Fruit fly (Drosophila melanogaster) whole organism, embryonic: ENCODE results near the gene CG46308.
A peak's percentile ranks its signal among the peaks of the same experiment; 100 is the strongest.

Experiments used
- Awh ChIP-seq: fragments of 200-800 bp; sonication (Bioruptor generic); IDR thresholded peaks from 2 replicates; pipeline ENCODE4, ENCODE4 v1.3.6; 2022; ENCODE audit warnings: missing biosample characterization, missing genetic modification characterization
- C15 ChIP-seq: fragments of 200-800 bp; sonication (Bioruptor generic); IDR thresholded peaks from 3 replicates; pipeline ENCODE4 v1.3.6; 2022; ENCODE audit warnings: missing biosample characterization, missing genetic modification characterization
- CG11093 ChIP-seq: fragments of 200-800 bp; sonication (Bioruptor generic); IDR thresholded peaks from 3 replicates; pipeline ENCODE4 v1.3.6; 2022; ENCODE audit warnings: missing biosample characterization, missing genetic modification characterization
- CG12659 ChIP-seq: fragments of 200-800 bp; sonication (Bioruptor generic); optimal IDR thresholded peaks from 3 replicates; lab custom pipeline; 2017; ENCODE audit warnings: mild to moderate bottlenecking, missing biosample characterization, missing genetic modification reagents, missing genetic modification characterization
- CG13287 ChIP-seq: fragments of 200-800 bp; sonication (Bioruptor generic); IDR thresholded peaks from 2 replicates; pipeline ENCODE4 v1.3.6; 2022; ENCODE audit warnings: missing biosample characterization, missing genetic modification characterization; ENCODE audit not compliant: partially characterized antibody
- CG15011 ChIP-seq: fragments of 200-800 bp; sonication (Bioruptor generic); optimal IDR thresholded peaks from 3 replicates; lab custom pipeline; 2018; ENCODE audit warnings: missing biosample characterization, mild to moderate bottlenecking, missing genetic modification characterization
- CG16863 ChIP-seq: fragments of 200-800 bp; sonication (Bioruptor generic); optimal IDR thresholded peaks from 3 replicates; lab custom pipeline; 2016; ENCODE audit warnings: missing biosample characterization, missing genetic modification characterization
- CG17328 ChIP-seq: fragments of 200-800 bp; sonication (Bioruptor generic); IDR thresholded peaks from 2 replicates; pipeline ENCODE4 v1.3.6; 2022; ENCODE audit warnings: missing biosample characterization, missing genetic modification characterization
- CG18262 ChIP-seq: fragments of 200-800 bp; optimal IDR thresholded peaks from 3 replicates; lab custom pipeline; 2019; ENCODE audit warnings: missing biosample characterization, mild to moderate bottlenecking, missing genetic modification characterization, moderate library complexity
- CG18599 ChIP-seq: fragments of 200-800 bp; sonication (Bioruptor generic); optimal IDR thresholded peaks from 3 replicates; lab custom pipeline; 2017; ENCODE audit warnings: missing biosample characterization, missing genetic modification characterization, mild to moderate bottlenecking, moderate library complexity, missing genetic modification reagents
- CG33557 ChIP-seq: fragments of 200-800 bp; sonication (Bioruptor generic); optimal IDR thresholded peaks from 2 replicates; lab custom pipeline; 2019; ENCODE audit warnings: missing biosample characterization, mild to moderate bottlenecking, missing genetic modification characterization, moderate library complexity
- CG3407 ChIP-seq: fragments of 200-800 bp; sonication (Bioruptor generic); optimal IDR thresholded peaks from 2 replicates; lab custom pipeline; 2018; ENCODE audit warnings: missing biosample characterization, mild to moderate bottlenecking, missing genetic modification characterization
- CG7271 ChIP-seq: fragments of 200-800 bp; sonication (Bioruptor generic); optimal IDR thresholded peaks from 2 replicates; lab custom pipeline; 2018; ENCODE audit warnings: missing biosample characterization, mild to moderate bottlenecking, missing genetic modification characterization, moderate library complexity
- CG8089 ChIP-seq: fragments of 200-800 bp; sonication (Bioruptor generic); optimal IDR thresholded peaks from 3 replicates; lab custom pipeline; 2016; ENCODE audit warnings: missing biosample characterization, missing genetic modification characterization
- CG9797 ChIP-seq: fragments of 200-800 bp; sonication (Bioruptor generic); optimal IDR thresholded peaks from 3 replicates; lab custom pipeline; 2018; ENCODE audit warnings: missing biosample characterization, mild to moderate bottlenecking, missing genetic modification characterization
- HLH4C ChIP-seq: fragments of 200-800 bp; sonication (Bioruptor generic); IDR thresholded peaks from 3 replicates; pipeline ENCODE4 v1.3.6; 2022; ENCODE audit warnings: missing biosample characterization, missing genetic modification characterization; ENCODE audit not compliant: partially characterized antibody
- HLH54F ChIP-seq: fragments of 200-800 bp; sonication (Bioruptor generic); optimal IDR thresholded peaks from 3 replicates; lab custom pipeline; 2016; ENCODE audit warnings: missing biosample characterization, missing genetic modification characterization
- Kr ChIP-seq: fragments of 200-800 bp; sonication (Bioruptor generic); optimal IDR thresholded peaks from 2 replicates; lab custom pipeline; 2017; ENCODE audit warnings: missing biosample characterization, mild to moderate bottlenecking, missing genetic modification characterization
- Lhr ChIP-seq: fragments of 200-800 bp; sonication (Bioruptor generic); optimal IDR thresholded peaks from 3 replicates; lab custom pipeline; 2017; ENCODE audit warnings: mild to moderate bottlenecking, missing biosample characterization, missing genetic modification reagents, missing genetic modification characterization
- NC2β ChIP-seq: fragments of 200-800 bp; sonication (Bioruptor generic); optimal IDR thresholded peaks from 2 replicates; lab custom pipeline; 2016; ENCODE audit warnings: missing biosample characterization, missing genetic modification characterization
- NFAT ChIP-seq: fragments of 200-800 bp; sonication (Bioruptor generic); IDR thresholded peaks from 2 replicates; pipeline ENCODE4 v1.3.6; 2022; ENCODE audit warnings: missing biosample characterization, missing genetic modification characterization
- Nf-YB ChIP-seq: fragments of 200-800 bp; sonication (Bioruptor generic); optimal IDR thresholded peaks from 3 replicates; lab custom pipeline; 2019; ENCODE audit warnings: missing biosample characterization, mild to moderate bottlenecking, missing genetic modification characterization, moderate library complexity
- NfI ChIP-seq: fragments of 200-800 bp; sonication (Bioruptor generic); optimal IDR thresholded peaks from 3 replicates; lab custom pipeline; 2018; ENCODE audit warnings: missing biosample characterization, mild to moderate bottlenecking, missing genetic modification characterization, moderate library complexity
- Spps ChIP-seq: fragments of 200-800 bp; sonication (Bioruptor generic); optimal IDR thresholded peaks from 2 replicates; lab custom pipeline; 2018; ENCODE audit warnings: missing biosample characterization, mild to moderate bottlenecking, missing genetic modification characterization
- Ssrp ChIP-seq: fragments of 200-800 bp; sonication (Bioruptor generic); optimal IDR thresholded peaks from 2 replicates; lab custom pipeline; 2018; ENCODE audit warnings: missing biosample characterization, mild to moderate bottlenecking, missing genetic modification characterization, moderate library complexity
- Stat92E ChIP-seq, 3 experiments: fragments of >200 bp in 2 of 3; fragments of 200-800 bp in 1 of 3; sonication (Bioruptor generic) in 1 of 3; optimal IDR thresholded peaks; 2 replicates each; lab custom pipeline; 2017 to 2019; ENCODE audit warnings: missing biosample characterization in 3 of 3, missing genetic modification characterization in 3 of 3, mild to moderate bottlenecking in 1 of 3, moderate library complexity in 1 of 3
- TFAM ChIP-seq: fragments of 200-800 bp; sonication (Bioruptor generic); optimal IDR thresholded peaks from 2 replicates; lab custom pipeline; 2017; ENCODE audit warnings: missing biosample characterization, missing genetic modification characterization, inconsistent platforms
- dati ChIP-seq: fragments of 200-800 bp; sonication (Bioruptor generic); IDR thresholded peaks from 2 replicates; pipeline ENCODE4 v1.3.6; 2022; ENCODE audit warnings: missing biosample characterization, missing genetic modification characterization
- dysf ChIP-seq: fragments of 200-800 bp; sonication (Bioruptor generic); IDR thresholded peaks from 3 replicates; pipeline ENCODE4 v1.3.6; 2022; ENCODE audit warnings: missing biosample characterization, missing genetic modification characterization
- emc ChIP-seq: fragments of 200-800 bp; sonication (Bioruptor generic); optimal IDR thresholded peaks from 2 replicates; lab custom pipeline; 2016; ENCODE audit warnings: missing biosample characterization, missing genetic modification characterization
- fd102C ChIP-seq: fragments of 200-800 bp; sonication (Bioruptor generic); optimal IDR thresholded peaks from 2 replicates; lab custom pipeline; 2018; ENCODE audit warnings: missing biosample characterization, mild to moderate bottlenecking, missing genetic modification characterization, moderate library complexity
- fd96Cb ChIP-seq: fragments of 200-800 bp; sonication (Bioruptor generic); optimal IDR thresholded peaks from 2 replicates; lab custom pipeline; 2018; ENCODE audit warnings: missing biosample characterization, mild to moderate bottlenecking, missing genetic modification characterization, moderate library complexity
- gem ChIP-seq: fragments of 200-800 bp; sonication (Bioruptor generic); optimal IDR thresholded peaks from 2 replicates; lab custom pipeline; 2019; ENCODE audit warnings: missing biosample characterization, mild to moderate bottlenecking, missing genetic modification characterization, moderate library complexity
- gfzf ChIP-seq: fragments of 200-800 bp; sonication (Bioruptor generic); optimal IDR thresholded peaks from 2 replicates; lab custom pipeline; 2016; ENCODE audit warnings: missing biosample characterization, mild to moderate bottlenecking, missing genetic modification characterization, moderate library complexity
- gt ChIP-seq: fragments of 200-800 bp; sonication (Bioruptor generic); IDR thresholded peaks from 2 replicates; pipeline ENCODE4 v1.3.6; 2022; ENCODE audit warnings: missing biosample characterization, missing genetic modification characterization
- hkb ChIP-seq, 2 experiments: fragments of 200-800 bp in 1 of 2; fragments of >200 bp in 1 of 2; sonication (Bioruptor generic) in 1 of 2; IDR thresholded peaks in 1 of 2; optimal IDR thresholded peaks in 1 of 2; 2 replicates each; pipeline versions ENCODE4 v1.3.6 to Lab custom; 2017 to 2022; ENCODE audit warnings: missing biosample characterization in 1 of 2, missing genetic modification characterization in 1 of 2
- kah ChIP-seq: fragments of 200-800 bp; sonication (Bioruptor generic); optimal IDR thresholded peaks from 2 replicates; lab custom pipeline; 2018; ENCODE audit warnings: missing biosample characterization, mild to moderate bottlenecking, missing genetic modification characterization
- maf-S ChIP-seq: fragments of 200-800 bp; sonication (Bioruptor generic); optimal IDR thresholded peaks from 2 replicates; lab custom pipeline; 2016; ENCODE audit warnings: missing biosample characterization, missing genetic modification characterization
- mam ChIP-seq: fragments of 200-800 bp; sonication (Bioruptor generic); optimal IDR thresholded peaks from 3 replicates; lab custom pipeline; 2016; ENCODE audit warnings: missing biosample characterization, missing genetic modification characterization
- mirr ChIP-seq: fragments of 200-800 bp; sonication (Bioruptor generic); optimal IDR thresholded peaks from 3 replicates; lab custom pipeline; 2018; ENCODE audit warnings: missing biosample characterization, mild to moderate bottlenecking, missing genetic modification characterization
- scrt ChIP-seq: fragments of 200-800 bp; sonication (Bioruptor generic); optimal IDR thresholded peaks from 2 replicates; lab custom pipeline; 2018; ENCODE audit warnings: missing biosample characterization, mild to moderate bottlenecking, missing genetic modification characterization, moderate library complexity
- tna ChIP-seq: fragments of 200-800 bp; sonication (Bioruptor generic); IDR thresholded peaks from 2 replicates; pipeline ENCODE4 v1.3.6; 2022; ENCODE audit warnings: missing biosample characterization, missing genetic modification characterization; ENCODE audit not compliant: partially characterized antibody
- toy ChIP-seq: fragments of 200-800 bp; sonication (Bioruptor generic); IDR thresholded peaks from 2 replicates; pipeline ENCODE4 v1.3.6; 2022; ENCODE audit warnings: missing biosample characterization, missing genetic modification characterization
- trem ChIP-seq: fragments of 200-800 bp; optimal IDR thresholded peaks from 3 replicates; lab custom pipeline; 2019; ENCODE audit warnings: missing biosample characterization, mild to moderate bottlenecking, missing genetic modification characterization, moderate library complexity
- ttk ChIP-seq: fragments of 200-800 bp; sonication (Bioruptor generic); IDR thresholded peaks from 2 replicates; pipeline ENCODE4 v2.1.2; 2022; ENCODE audit warnings: missing biosample characterization, missing genetic modification characterization
- tup ChIP-seq: fragments of 200-800 bp; sonication (Bioruptor generic); optimal IDR thresholded peaks from 2 replicates; lab custom pipeline; 2016; ENCODE audit warnings: missing biosample characterization, mild to moderate bottlenecking, missing genetic modification characterization, moderate library complexity
- vnd ChIP-seq: fragments of 200-800 bp; sonication (Bioruptor generic); IDR thresholded peaks from 3 replicates; pipeline ENCODE4 v1.3.6; 2022; ENCODE audit warnings: missing biosample characterization, missing genetic modification characterization; ENCODE audit not compliant: partially characterized antibody
- vvl ChIP-seq: fragments of 200-800 bp; sonication (Bioruptor generic); IDR thresholded peaks from 2 replicates; pipeline ENCODE4 v1.3.6; 2022; ENCODE audit warnings: missing biosample characterization, missing genetic modification characterization

The CG46308 gene

dm6 chr2L:13514945-13515687, 53.5 kb downstream of the CG46308 start (continued):
- peak; percentile 51 for TF ChIP-seq scrt (GFP tag; lab: Kevin White, UChicago)
- TF ChIP-seq ttk = peak; percentile 43
- peak; percentile 77 for TF ChIP-seq CG17328 (GFP tag; lab: Robert Waterston, UW)
- peak; percentile 53 for TF ChIP-seq vvl
- TF ChIP-seq CG8089 (GFP tag; lab: Kevin White, UChicago) = peak; percentile 44
- peak; percentile 49 for TF ChIP-seq trem (tag; lab: Kevin White, UChicago)
- TF ChIP-seq gem = peak; percentile 81
- peak; percentile 43 for TF ChIP-seq HLH54F (GFP tag; lab: Kevin White, UChicago)
- peak; percentile 26 for TF ChIP-seq mirr (GFP tag; lab: Kevin White, UChicago)
- peak; percentile 46 for TF ChIP-seq Spps (tag; lab: Kevin White, UChicago)
- no peak for TF ChIP-seq CG13287
- peak in 1 of 3 experiments; percentile 31 for TF ChIP-seq Stat92E (GFP tag; optimal IDR thresholded peaks at IDR 0.05; lab: Kevin White, UChicago)
- TF ChIP-seq tna (GFP tag; lab: Robert Waterston, UW) = no peak
- no peak for TF ChIP-seq hkb (optimal IDR thresholded peaks at IDR 0.05; lab: Kevin White, UChicago)
- peak; percentile 88 for TF ChIP-seq hkb (GFP tag; IDR thresholded peaks at IDR 0.05; lab: Robert Waterston, UW)
- TF ChIP-seq TFAM = no peak
- peak; percentile 55 for TF ChIP-seq Ssrp (tag; lab: Kevin White, UChicago)
- TF ChIP-seq C15 = peak; percentile 62; the same call in 1 of the 3 replicates
- TF ChIP-seq NC2β = peak; percentile 47
- peak; percentile 66 for TF ChIP-seq dysf (GFP tag; lab: Robert Waterston, UW)
- TF ChIP-seq toy (GFP tag; lab: Robert Waterston, UW) = peak; percentile 51
- TF ChIP-seq maf-S (GFP tag; lab: Kevin White, UChicago) = peak; percentile 75
- no peak for TF ChIP-seq HLH4C (GFP tag; lab: Robert Waterston, UW)
- no peak for TF ChIP-seq Lhr
- peak; percentile 72 for TF ChIP-seq CG11093 (GFP tag; lab: Robert Waterston, UW)
- peak; percentile 85 for TF ChIP-seq Awh
- TF ChIP-seq emc (GFP tag; lab: Kevin White, UChicago) = peak; percentile 87
- peak; percentile 80 for TF ChIP-seq CG18599 (GFP tag; lab: Kevin White, UChicago)
- TF ChIP-seq CG12659 (GFP tag; lab: Kevin White, UChicago) = peak; percentile 43
- TF ChIP-seq CG33557 (GFP tag; lab: Kevin White, UChicago) = no peak
- TF ChIP-seq tup (GFP tag; lab: Kevin White, UChicago) = no peak
- no peak for TF ChIP-seq vnd
- TF ChIP-seq Kr (GFP tag; lab: Kevin White, UChicago) = no peak
- TF ChIP-seq mam (GFP tag; lab: Kevin White, UChicago) = peak; percentile 80
- peak; percentile 66 for TF ChIP-seq NFAT (GFP tag; lab: Robert Waterston, UW)
- TF ChIP-seq CG15011 = peak; percentile 69
- peak; percentile 35 for TF ChIP-seq NfI (GFP tag; lab: Kevin White, UChicago)
- no peak for TF ChIP-seq fd102C (GFP tag; lab: Kevin White, UChicago)
- TF ChIP-seq gfzf (GFP tag; lab: Kevin White, UChicago) = no peak
- peak; percentile 52 for TF ChIP-seq dati
- peak; percentile 34 for TF ChIP-seq kah (GFP tag; lab: Kevin White, UChicago)
- no peak for TF ChIP-seq CG3407 (GFP tag; lab: Kevin White, UChicago)
- TF ChIP-seq CG7271 (tag; lab: Kevin White, UChicago) = no peak
- TF ChIP-seq fd96Cb = peak; percentile 69
- TF ChIP-seq CG16863 = peak; percentile 44
- TF ChIP-seq gt (GFP tag; lab: Robert Waterston, UW) = no peak
- no peak for TF ChIP-seq CG9797 (GFP tag; lab: Kevin White, UChicago)
- TF ChIP-seq Nf-YB (GFP tag; lab: Kevin White, UChicago) = no peak
- TF ChIP-seq CG18262 (tag; lab: Kevin White, UChicago) = peak; percentile 81
